Worm (Caenorhabditis elegans) whole organism, mixed stage, embryonic: ENCODE data around the gene fpn-1.2.
A peak's percentile ranks its signal among the peaks of the same experiment; 100 is the strongest.

Source experiments
- blmp-1 ChIP-seq: fragments of 150-350 bp; optimal IDR thresholded peaks from 2 replicates; lab custom pipeline; 2014; ENCODE audit warnings: missing biosample characterization, missing genetic modification characterization
- ceh-39 ChIP-seq: fragments of 150-350 bp; optimal IDR thresholded peaks from 2 replicates; lab custom pipeline; 2014; ENCODE audit warnings: missing biosample characterization, missing genetic modification characterization
- ceh-83 ChIP-seq: fragments of 200-800 bp; sonication (Bioruptor generic); optimal IDR thresholded peaks from 2 replicates; lab custom pipeline; 2018; ENCODE audit warnings: mild to moderate bottlenecking, missing genetic modification characterization, missing compliant biosample characterization
- ces-1 ChIP-seq: fragments of 150-350 bp; optimal IDR thresholded peaks from 2 replicates; lab custom pipeline; 2014; ENCODE audit warnings: missing biosample characterization, missing genetic modification reagents, missing genetic modification characterization
- cnd-1 ChIP-seq: fragments of 200-800 bp; sonication (Bioruptor generic); optimal IDR thresholded peaks from 2 replicates; lab custom pipeline; 2018; ENCODE audit warnings: mild to moderate bottlenecking, missing genetic modification characterization, missing compliant biosample characterization
- drap-1 ChIP-seq: fragments of 200-800 bp; sonication (Bioruptor generic); optimal IDR thresholded peaks from 3 replicates; lab custom pipeline; 2018; ENCODE audit warnings: mild to moderate bottlenecking, missing genetic modification characterization, missing compliant biosample characterization
- elt-1 ChIP-seq: sonication (generic microtip); optimal IDR thresholded peaks from 2 replicates; lab custom pipeline; 2017; ENCODE audit warnings: missing genetic modification characterization, mild to moderate bottlenecking, missing compliant biosample characterization, antibody characterized with exemption, moderate library complexity, borderline replicate concordance; ENCODE audit not compliant: insufficient read depth
- ham-2 ChIP-seq: fragments of 200-800 bp; sonication (Bioruptor generic); optimal IDR thresholded peaks from 2 replicates; lab custom pipeline; 2018; ENCODE audit warnings: mild to moderate bottlenecking, missing genetic modification characterization, missing compliant biosample characterization
- lin-13 ChIP-seq: fragments of 150-350 bp; optimal IDR thresholded peaks from 2 replicates; lab custom pipeline; 2014; ENCODE audit warnings: missing biosample characterization, missing genetic modification characterization
- lin-32 ChIP-seq: fragments of 200-800 bp; sonication (Bioruptor generic); optimal IDR thresholded peaks from 2 replicates; lab custom pipeline; 2018; ENCODE audit warnings: mild to moderate bottlenecking, missing genetic modification characterization, missing compliant biosample characterization
- lsy-2 ChIP-seq: fragments of 150-350 bp; optimal IDR thresholded peaks from 2 replicates; lab custom pipeline; 2014; ENCODE audit warnings: missing biosample characterization, missing genetic modification characterization
- mab-5 ChIP-seq: fragments of 150-350 bp; optimal IDR thresholded peaks from 2 replicates; lab custom pipeline; 2014; ENCODE audit warnings: missing biosample characterization, missing genetic modification characterization
- mep-1 ChIP-seq: fragments of 150-350 bp; optimal IDR thresholded peaks from 2 replicates; lab custom pipeline; 2017; ENCODE audit warnings: missing biosample characterization, missing genetic modification reagents, missing genetic modification characterization, inconsistent platforms
- mls-2 ChIP-seq: sonication (generic microtip); optimal IDR thresholded peaks from 2 replicates; lab custom pipeline; 2016; ENCODE audit warnings: mild to moderate bottlenecking, missing genetic modification characterization, moderate library complexity, missing compliant biosample characterization
- nhr-12 ChIP-seq: fragments of 150-350 bp; optimal IDR thresholded peaks from 2 replicates; lab custom pipeline; 2014; ENCODE audit warnings: missing biosample characterization, missing genetic modification characterization
- nhr-2 ChIP-seq: fragments of 150-350 bp; optimal IDR thresholded peaks from 2 replicates; lab custom pipeline; 2014; ENCODE audit warnings: missing biosample characterization, missing genetic modification characterization
- nhr-237 ChIP-seq: fragments of 150-350 bp; optimal IDR thresholded peaks from 2 replicates; lab custom pipeline; 2014; ENCODE audit warnings: missing biosample characterization, missing genetic modification characterization
- nhr-28 ChIP-seq: fragments of 150-350 bp; optimal IDR thresholded peaks from 2 replicates; lab custom pipeline; 2014; ENCODE audit warnings: missing biosample characterization, missing genetic modification characterization
- snpc-4 ChIP-seq: fragments of 150-350 bp; optimal IDR thresholded peaks from 2 replicates; lab custom pipeline; 2014; ENCODE audit warnings: missing biosample characterization, missing genetic modification characterization
- sptf-1 ChIP-seq: sonication (generic microtip); optimal IDR thresholded peaks from 2 replicates; lab custom pipeline; 2017; ENCODE audit warnings: mild to moderate bottlenecking, missing genetic modification characterization, moderate library complexity, missing compliant biosample characterization
- tbx-8 ChIP-seq: fragments of 200-800 bp; sonication (Bioruptor generic); optimal IDR thresholded peaks from 2 replicates; lab custom pipeline; 2018; ENCODE audit warnings: mild to moderate bottlenecking, missing genetic modification characterization, moderate library complexity, missing compliant biosample characterization
- unc-120 ChIP-seq: sonication (generic microtip); optimal IDR thresholded peaks from 2 replicates; lab custom pipeline; 2017; ENCODE audit warnings: missing genetic modification characterization, missing compliant biosample characterization; ENCODE audit not compliant: poor library complexity, severe bottlenecking
- unc-39 ChIP-seq: fragments of 150-350 bp; optimal IDR thresholded peaks from 2 replicates; lab custom pipeline; 2014; ENCODE audit warnings: missing biosample characterization, missing genetic modification characterization
- unc-62 ChIP-seq: fragments of 150-350 bp; optimal IDR thresholded peaks from 2 replicates; lab custom pipeline; 2014; ENCODE audit warnings: missing biosample characterization, missing genetic modification reagents, missing genetic modification characterization
- ztf-11 ChIP-seq: fragments of 150-350 bp; optimal IDR thresholded peaks from 2 replicates; lab custom pipeline; 2014; ENCODE audit warnings: missing biosample characterization, missing genetic modification characterization

Gene fpn-1.2

DNA sequence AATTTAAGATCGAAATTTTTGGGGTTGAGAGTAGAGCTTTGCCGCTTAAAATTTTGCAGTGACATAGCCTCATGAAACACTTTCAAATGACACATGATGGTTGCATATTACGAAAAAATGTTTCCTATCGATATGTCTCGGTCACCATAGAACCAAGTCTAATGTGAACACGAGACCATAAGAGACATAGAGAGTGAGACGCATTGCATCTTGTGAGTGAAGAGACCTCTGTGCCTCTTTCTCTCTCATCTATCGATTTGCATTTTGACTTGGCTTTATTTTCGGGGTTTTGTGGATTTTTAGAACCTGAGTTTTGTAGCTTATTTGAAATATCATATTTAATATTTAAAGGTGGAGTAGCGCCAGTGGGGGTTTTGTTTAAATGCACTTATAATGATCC, 2.5 kb upstream of the fpn-1.2 start:
- peak; percentile 23 for TF ChIP-seq unc-120 (tag; lab: Kevin White, UChicago)
- TF ChIP-seq unc-62, result no peak
- no peak for TF ChIP-seq elt-1 (tag; lab: Kevin White, UChicago)
- TF ChIP-seq nhr-2 (tag; lab: Kevin White, UChicago), result no peak
- TF ChIP-seq, all 35 proteins: peak for 1

DNA sequence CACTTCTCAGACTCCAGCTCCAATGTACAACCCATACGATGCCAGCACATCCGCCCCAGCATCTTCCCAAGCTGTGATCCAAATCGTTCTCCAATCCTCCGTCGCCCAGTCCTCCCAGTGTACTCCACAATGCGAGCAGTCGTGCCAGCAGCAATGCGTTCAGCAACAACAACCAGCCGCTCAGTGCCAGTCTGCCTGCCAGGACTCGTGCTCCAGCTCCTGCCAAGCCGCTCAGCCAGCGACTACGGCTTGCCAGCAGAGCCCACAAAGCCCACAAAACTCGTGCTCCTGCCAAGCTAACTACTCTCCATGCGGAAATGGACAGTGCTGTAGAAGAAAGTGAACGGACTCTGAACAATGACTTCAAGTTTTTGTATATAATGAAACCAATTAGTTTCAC, 1.4 kb upstream of the fpn-1.2 start:
- TF ChIP-seq blmp-1 (tag; lab: Kevin White, UChicago) (no peak), ztf-11 (tag; lab: Kevin White, UChicago) (no peak), mls-2 (tag; lab: Kevin White, UChicago) (no peak), ceh-83 (GFP tag; lab: Kevin White, UChicago) (no peak), nhr-2 (tag; lab: Kevin White, UChicago) (no peak), unc-39 (tag; lab: Kevin White, UChicago) (no peak), sptf-1 (tag; lab: Kevin White, UChicago) (no peak), nhr-237 (tag; lab: Kevin White, UChicago) (no peak), elt-1 (tag; lab: Kevin White, UChicago) (no peak), mab-5 (no peak), snpc-4 (no peak)

- TF ChIP-seq ham-2, result no peak
- TF ChIP-seq ceh-39, result no peak
- TF ChIP-seq tbx-8, result no peak
- no peak for TF ChIP-seq snpc-4
- TF ChIP-seq, all 35 proteins: peak for 0
Measured at ce11 chrV:1460069-1460468, 4.4 kb downstream of the fpn-1.2 start, which contains the start of gene hacd-1. TSS of gene hacd-1 (plus strand) at chrV:1460369.

DNA sequence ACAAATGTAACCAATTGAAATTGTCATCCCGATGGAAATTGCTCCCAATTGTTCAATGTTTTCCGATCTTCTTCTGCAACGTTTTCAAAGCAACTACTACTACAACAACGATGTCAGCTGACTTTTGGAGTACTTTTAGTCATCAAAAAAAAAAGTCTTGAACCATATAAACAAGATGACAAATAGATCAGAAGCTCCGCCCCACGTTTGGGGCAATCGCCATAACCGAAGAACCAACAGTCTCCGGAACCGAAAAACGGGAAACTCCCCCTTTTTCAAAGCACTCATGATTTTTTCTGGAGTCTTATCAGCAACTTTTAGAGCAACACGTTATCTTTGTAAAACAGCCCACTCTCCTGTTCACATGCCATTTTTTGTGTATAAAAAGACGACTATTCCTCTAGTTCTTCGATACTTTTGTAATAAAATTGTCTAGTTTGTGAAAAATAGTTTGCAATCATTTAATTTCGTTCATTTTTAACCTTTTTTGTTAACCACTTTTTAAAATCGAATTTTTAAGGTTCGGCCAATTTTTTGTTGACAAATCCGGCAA, 5.0 kb downstream of the fpn-1.2 start:
- TF ChIP-seq nhr-237 (tag; lab: Kevin White, UChicago), result no peak
- TF ChIP-seq unc-39 (tag; lab: Kevin White, UChicago), result no peak

ce11 chrV:1456614-1457013, 7.9 kb downstream of the fpn-1.2 start:
- TF ChIP-seq nhr-237 (tag; lab: Kevin White, UChicago) (no peak), ztf-11 (tag; lab: Kevin White, UChicago) (no peak)

ce11 chrV:1455280-1455679, 9.2 kb downstream of the fpn-1.2 start:
- no peak for TF ChIP-seq ceh-39
- no peak for TF ChIP-seq nhr-12 (tag; lab: Kevin White, UChicago)
- TF ChIP-seq unc-120 (tag; lab: Kevin White, UChicago), result no peak
- no peak for TF ChIP-seq drap-1 (GFP tag; lab: Kevin White, UChicago)
- TF ChIP-seq lin-32 (GFP tag; lab: Kevin White, UChicago), result no peak
- TF ChIP-seq nhr-28 (tag; lab: Kevin White, UChicago), result no peak
- no peak for TF ChIP-seq elt-1 (tag; lab: Kevin White, UChicago)
- no peak for TF ChIP-seq lin-13
- no peak for TF ChIP-seq cnd-1 (tag; lab: Kevin White, UChicago)

DNA sequence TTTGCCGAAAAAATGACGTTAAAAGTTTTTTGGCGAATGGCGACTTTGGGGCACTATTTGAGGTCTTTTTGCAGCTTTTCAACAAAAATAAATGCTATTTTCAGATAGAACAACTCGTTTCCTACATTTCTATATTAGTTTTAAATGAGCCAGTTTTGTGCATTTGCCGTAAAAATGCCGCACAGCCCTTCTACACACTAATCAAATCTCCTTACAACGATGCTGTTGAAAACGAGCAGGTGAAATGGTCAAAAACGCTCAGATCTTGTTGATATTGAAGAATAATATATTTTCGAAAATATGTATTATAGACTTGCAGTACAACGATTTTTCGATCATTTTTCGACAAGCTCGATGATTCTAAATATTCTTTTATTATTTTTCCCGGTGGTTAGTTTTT, 9.7 kb downstream of the fpn-1.2 start, which contains the start of gene chil-14:
TSS of gene chil-14 (plus strand) at position 301 of the 400 bp plus-strand sequence.
- TF ChIP-seq sptf-1 (tag; lab: Kevin White, UChicago) (no peak), lsy-2 (no peak), unc-62 (no peak), blmp-1 (tag; lab: Kevin White, UChicago) (no peak)
- TF ChIP-seq, all 35 proteins: peak for 0

ce11 chrV:1451334-1451733, 13.2 kb downstream of the fpn-1.2 start, which contains the start of gene srj-23:
TSS of gene srj-23 (plus strand) at chrV:1451634.
- no peak for TF ChIP-seq unc-62
- no peak for TF ChIP-seq blmp-1 (tag; lab: Kevin White, UChicago)
- no peak for TF ChIP-seq ces-1
- TF ChIP-seq nhr-28 (tag; lab: Kevin White, UChicago), result no peak
- TF ChIP-seq mab-5, result no peak
- TF ChIP-seq mep-1 (tag; lab: Kevin White, UChicago), result no peak
- TF ChIP-seq lsy-2, result no peak
- no peak for TF ChIP-seq elt-1 (tag; lab: Kevin White, UChicago)
